Fruit fly (Drosophila melanogaster) whole organism, embryonic: ENCODE measurements around the gene Wdr59.
A peak's percentile ranks its signal among the peaks of the same experiment; 100 is the strongest.

Experiments used
- Blimp-1 ChIP-seq: fragments of 200-800 bp; sonication (Bioruptor generic); optimal IDR thresholded peaks from 3 replicates; lab custom pipeline; 2018; ENCODE audit warnings: missing biosample characterization, missing genetic modification characterization, mild to moderate bottlenecking, moderate library complexity, missing genetic modification reagents
- CG10274 ChIP-seq: fragments of 200-800 bp; sonication (Bioruptor generic); optimal IDR thresholded peaks from 3 replicates; lab custom pipeline; 2017; ENCODE audit warnings: missing biosample characterization, mild to moderate bottlenecking, missing genetic modification characterization
- CG13424 ChIP-seq: fragments of 200-800 bp; sonication (Bioruptor generic); optimal IDR thresholded peaks from 2 replicates; lab custom pipeline; 2019; ENCODE audit warnings: missing biosample characterization, mild to moderate bottlenecking, missing genetic modification characterization, moderate library complexity
- CG14667 ChIP-seq: fragments of 200-800 bp; sonication (Bioruptor generic); IDR thresholded peaks from 2 replicates; pipeline ENCODE4 v1.3.6; 2022; ENCODE audit warnings: missing biosample characterization, missing genetic modification characterization
- CG14860 ChIP-seq: fragments of 200-800 bp; sonication (Bioruptor generic); IDR thresholded peaks from 3 replicates; pipeline ENCODE4 v1.3.6; 2022; ENCODE audit warnings: missing biosample characterization, missing genetic modification characterization; ENCODE audit not compliant: partially characterized antibody
- CG15073 ChIP-seq: fragments of 200-800 bp; sonication (Bioruptor generic); optimal IDR thresholded peaks from 2 replicates; lab custom pipeline; 2016; ENCODE audit warnings: missing biosample characterization, missing genetic modification characterization
- CG15514 ChIP-seq: fragments of 200-800 bp; sonication (Bioruptor generic); optimal IDR thresholded peaks from 3 replicates; lab custom pipeline; 2017; ENCODE audit warnings: missing biosample characterization, missing genetic modification characterization, mild to moderate bottlenecking, moderate library complexity, missing genetic modification reagents
- CG16813 ChIP-seq: fragments of 200-800 bp; sonication (Bioruptor generic); IDR thresholded peaks from 3 replicates; pipeline ENCODE4 v1.3.6; 2022; ENCODE audit warnings: missing biosample characterization, missing genetic modification characterization; ENCODE audit not compliant: partially characterized antibody
- CG17568 ChIP-seq: fragments of 200-800 bp; sonication (Bioruptor generic); optimal IDR thresholded peaks from 2 replicates; lab custom pipeline; 2018; ENCODE audit warnings: missing biosample characterization, mild to moderate bottlenecking, missing genetic modification characterization, moderate library complexity
- CG18599 ChIP-seq: fragments of 200-800 bp; sonication (Bioruptor generic); optimal IDR thresholded peaks from 3 replicates; lab custom pipeline; 2017; ENCODE audit warnings: missing biosample characterization, missing genetic modification characterization, mild to moderate bottlenecking, moderate library complexity, missing genetic modification reagents
- CG3163 ChIP-seq: fragments of 200-800 bp; sonication (Bioruptor generic); optimal IDR thresholded peaks from 3 replicates; lab custom pipeline; 2016; ENCODE audit warnings: missing biosample characterization, missing genetic modification characterization
- CG6683 ChIP-seq: fragments of 200-800 bp; sonication (Bioruptor generic); optimal IDR thresholded peaks from 2 replicates; lab custom pipeline; 2017; ENCODE audit warnings: missing biosample characterization, mild to moderate bottlenecking, missing genetic modification characterization, missing genetic modification reagents
- CG7745 ChIP-seq: fragments of 200-800 bp; sonication (Bioruptor generic); optimal IDR thresholded peaks from 2 replicates; lab custom pipeline; 2018; ENCODE audit warnings: missing biosample characterization, mild to moderate bottlenecking, missing genetic modification characterization, moderate library complexity
- CG8944 ChIP-seq: fragments of 200-800 bp; sonication (Bioruptor generic); optimal IDR thresholded peaks from 3 replicates; lab custom pipeline; 2016; ENCODE audit warnings: missing biosample characterization, missing genetic modification characterization
- Chrac-16 ChIP-seq: fragments of 200-800 bp; sonication (Bioruptor generic); optimal IDR thresholded peaks from 3 replicates; lab custom pipeline; 2016; ENCODE audit warnings: missing biosample characterization, missing genetic modification characterization
- D ChIP-seq, 2 experiments: fragments of 200-800 bp in 1 of 2; fragments of >200 bp in 1 of 2; sonication (Bioruptor generic) in 1 of 2; optimal IDR thresholded peaks; 2 replicates in 1 of 2; 3 replicates in 1 of 2; lab custom pipeline; 2017; ENCODE audit warnings: mild to moderate bottlenecking in 1 of 2, missing biosample characterization in 1 of 2, missing genetic modification characterization in 1 of 2, missing genetic modification reagents in 1 of 2
- Dek ChIP-seq: fragments of 200-800 bp; sonication (Bioruptor generic); optimal IDR thresholded peaks from 3 replicates; lab custom pipeline; 2019; ENCODE audit warnings: missing biosample characterization, mild to moderate bottlenecking, missing genetic modification characterization, moderate library complexity
- Doc2 ChIP-seq: fragments of 200-800 bp; sonication (Bioruptor generic); IDR thresholded peaks from 2 replicates; pipeline ENCODE4 v1.3.6; 2022; ENCODE audit warnings: missing biosample characterization, missing genetic modification characterization
- Eip74EF ChIP-seq, 2 experiments: fragments of 200-800 bp in 1 of 2; fragments of >200 bp in 1 of 2; sonication (Bioruptor generic) in 1 of 2; optimal IDR thresholded peaks; 2 replicates each; lab custom pipeline; 2017 to 2019; ENCODE audit warnings: missing biosample characterization in 2 of 2, missing genetic modification characterization in 2 of 2, mild to moderate bottlenecking in 1 of 2, moderate library complexity in 1 of 2
- Fer3 ChIP-seq: fragments of 200-800 bp; sonication (Bioruptor generic); optimal IDR thresholded peaks from 2 replicates; lab custom pipeline; 2018; ENCODE audit warnings: missing biosample characterization, mild to moderate bottlenecking, missing genetic modification characterization, moderate library complexity
- HLH4C ChIP-seq: fragments of 200-800 bp; sonication (Bioruptor generic); IDR thresholded peaks from 3 replicates; pipeline ENCODE4 v1.3.6; 2022; ENCODE audit warnings: missing biosample characterization, missing genetic modification characterization; ENCODE audit not compliant: partially characterized antibody
- HLHmδ ChIP-seq: fragments of 200-800 bp; sonication (Bioruptor generic); optimal IDR thresholded peaks from 2 replicates; lab custom pipeline; 2018; ENCODE audit warnings: missing biosample characterization, mild to moderate bottlenecking, missing genetic modification characterization, moderate library complexity
- Hmr ChIP-seq: fragments of 200-800 bp; sonication (Bioruptor generic); optimal IDR thresholded peaks from 3 replicates; lab custom pipeline; 2017; ENCODE audit warnings: mild to moderate bottlenecking, missing biosample characterization, missing genetic modification reagents, missing genetic modification characterization
- MESR4 ChIP-seq: fragments of 200-800 bp; sonication (Bioruptor generic); optimal IDR thresholded peaks from 2 replicates; lab custom pipeline; 2018; ENCODE audit warnings: missing biosample characterization, mild to moderate bottlenecking, missing genetic modification characterization, moderate library complexity
- NC2α ChIP-seq: fragments of 200-800 bp; sonication (Bioruptor generic); optimal IDR thresholded peaks from 2 replicates; lab custom pipeline; 2016; ENCODE audit warnings: missing biosample characterization, missing genetic modification characterization
- NFAT ChIP-seq: fragments of 200-800 bp; sonication (Bioruptor generic); IDR thresholded peaks from 2 replicates; pipeline ENCODE4 v1.3.6; 2022; ENCODE audit warnings: missing biosample characterization, missing genetic modification characterization
- Oli ChIP-seq: fragments of 200-800 bp; sonication (Bioruptor generic); optimal IDR thresholded peaks from 2 replicates; lab custom pipeline; 2018; ENCODE audit warnings: missing biosample characterization, mild to moderate bottlenecking, missing genetic modification characterization, moderate library complexity
- Sry-β ChIP-seq: fragments of 200-800 bp; sonication (Bioruptor generic); optimal IDR thresholded peaks from 2 replicates; lab custom pipeline; 2018; ENCODE audit warnings: missing biosample characterization, mild to moderate bottlenecking, missing genetic modification characterization, moderate library complexity
- Usf ChIP-seq: fragments of 200-800 bp; sonication (Bioruptor generic); optimal IDR thresholded peaks from 2 replicates; lab custom pipeline; 2017; ENCODE audit warnings: missing genotype, missing biosample characterization, missing genetic modification characterization
- al ChIP-seq: fragments of 200-800 bp; sonication (Bioruptor generic); IDR thresholded peaks from 2 replicates; pipeline ENCODE4 v1.3.6; 2022; ENCODE audit warnings: missing biosample characterization, missing genetic modification characterization
- ase ChIP-seq: fragments of 200-800 bp; sonication (Bioruptor generic); IDR thresholded peaks from 3 replicates; pipeline ENCODE4 v1.3.6; 2022; ENCODE audit warnings: missing biosample characterization, missing genetic modification characterization
- btn ChIP-seq: fragments of 200-800 bp; sonication (Bioruptor generic); optimal IDR thresholded peaks from 2 replicates; lab custom pipeline; 2016; ENCODE audit warnings: missing biosample characterization, missing genetic modification characterization
- cato ChIP-seq: fragments of 200-800 bp; sonication (Bioruptor generic); optimal IDR thresholded peaks from 2 replicates; lab custom pipeline; 2016; ENCODE audit warnings: missing biosample characterization, missing genetic modification characterization, borderline replicate concordance
- esg ChIP-seq: fragments of 200-800 bp; sonication (Bioruptor generic); conservative IDR thresholded peaks from 2 replicates; pipeline ENCODE4 v1.3.6; 2022; ENCODE audit warnings: missing biosample characterization, missing genetic modification characterization
- gcm ChIP-seq: fragments of 200-800 bp; sonication (Bioruptor generic); optimal IDR thresholded peaks from 2 replicates; lab custom pipeline; 2019; ENCODE audit warnings: missing biosample characterization, mild to moderate bottlenecking, missing genetic modification characterization, moderate library complexity
- gcm2 ChIP-seq: fragments of 200-800 bp; sonication (Bioruptor generic); optimal IDR thresholded peaks from 2 replicates; lab custom pipeline; 2016; ENCODE audit warnings: missing biosample characterization, missing genetic modification characterization
- gro ChIP-seq: fragments of 200-800 bp; sonication (Bioruptor generic); optimal IDR thresholded peaks from 2 replicates; lab custom pipeline; 2016; ENCODE audit warnings: missing biosample characterization, missing genetic modification characterization
- gsb ChIP-seq: fragments of 200-800 bp; sonication (Bioruptor generic); IDR thresholded peaks from 2 replicates; pipeline ENCODE4 v1.3.6; 2022; ENCODE audit warnings: missing biosample characterization, missing genetic modification characterization
- jumu ChIP-seq: fragments of 200-800 bp; sonication (Bioruptor generic); optimal IDR thresholded peaks from 3 replicates; lab custom pipeline; 2016; ENCODE audit warnings: missing biosample characterization, missing genetic modification characterization
- maf-S ChIP-seq: fragments of 200-800 bp; sonication (Bioruptor generic); optimal IDR thresholded peaks from 2 replicates; lab custom pipeline; 2016; ENCODE audit warnings: missing biosample characterization, missing genetic modification characterization
- nau ChIP-seq: fragments of 200-800 bp; sonication (Bioruptor generic); optimal IDR thresholded peaks from 3 replicates; lab custom pipeline; 2017; ENCODE audit warnings: missing biosample characterization, mild to moderate bottlenecking, missing genetic modification characterization, missing genetic modification reagents
- pros ChIP-seq: fragments of 200-800 bp; sonication (Bioruptor generic); optimal IDR thresholded peaks from 3 replicates; lab custom pipeline; 2019; ENCODE audit warnings: missing biosample characterization, mild to moderate bottlenecking, missing genetic modification characterization, moderate library complexity
- pzg ChIP-seq: fragments of 200-800 bp; sonication (Bioruptor generic); optimal IDR thresholded peaks from 3 replicates; lab custom pipeline; 2018; ENCODE audit warnings: missing biosample characterization, mild to moderate bottlenecking, missing genetic modification characterization, moderate library complexity
- ro ChIP-seq: fragments of 200-800 bp; sonication (Bioruptor generic); IDR thresholded peaks from 2 replicates; pipeline ENCODE4 v1.3.6; 2022; ENCODE audit warnings: missing biosample characterization, missing genetic modification characterization
- sc ChIP-seq, 3 experiments: fragments of >200 bp in 2 of 3; fragments of 200-800 bp in 1 of 3; sonication (Bioruptor generic) in 1 of 3; optimal IDR thresholded peaks; 2 replicates in 2 of 3; 3 replicates in 1 of 3; lab custom pipeline; 2017; ENCODE audit warnings: mild to moderate bottlenecking in 1 of 3, missing biosample characterization in 1 of 3, missing genetic modification characterization in 1 of 3, missing genetic modification reagents in 1 of 3
- sima ChIP-seq: fragments of 200-800 bp; sonication (Bioruptor generic); optimal IDR thresholded peaks from 2 replicates; lab custom pipeline; 2016; ENCODE audit warnings: missing biosample characterization, missing genetic modification characterization
- slbo ChIP-seq: fragments of 200-800 bp; sonication (Bioruptor generic); IDR thresholded peaks from 2 replicates; pipeline ENCODE4 v1.3.6; 2022; ENCODE audit warnings: missing biosample characterization, missing genetic modification characterization

The Wdr59 gene

dm6 chr2L:11044678-11045466, 46.4 kb upstream of the Wdr59 start (continued):
- TF ChIP-seq gro (no peak), Oli (tag; lab: Kevin White, UChicago) (peak; percentile 48), Chrac-16 (peak; percentile 19), slbo (GFP tag; lab: Robert Waterston, UW) (peak; percentile 64), HLH4C (no peak), Blimp-1 (GFP tag; lab: Kevin White, UChicago) (peak; percentile 13), CG14667 (GFP tag; lab: Robert Waterston, UW) (no peak), sc (optimal IDR thresholded peaks at IDR 0.05; lab: Kevin White, UChicago) (no peak), sc (GFP tag; optimal IDR thresholded peaks at IDR 0.05; lab: Kevin White, UChicago) (no peak), ro (GFP tag; lab: Robert Waterston, UW) (no peak), Dek (peak; percentile 13), Usf (GFP tag; lab: Kevin White, UChicago) (no peak), gcm2 (GFP tag; lab: Kevin White, UChicago) (no peak), btn (no peak), CG6683 (GFP tag; lab: Kevin White, UChicago) (peak; percentile 22), CG16813 (GFP tag; lab: Robert Waterston, UW) (no peak), gcm (peak; percentile 16), Hmr (GFP tag; lab: Kevin White, UChicago) (peak; percentile 74), MESR4 (GFP tag; lab: Kevin White, UChicago) (no peak), D (optimal IDR thresholded peaks at IDR 0.05; lab: Kevin White, UChicago) (no peak), D (GFP tag; optimal IDR thresholded peaks at IDR 0.05; lab: Kevin White, UChicago) (no peak), Eip74EF (GFP tag; optimal IDR thresholded peaks at IDR 0.05; lab: Kevin White, UChicago) (no peak), CG10274 (GFP tag; lab: Kevin White, UChicago) (peak; percentile 23), nau (GFP tag; lab: Kevin White, UChicago) (peak; percentile 72), Fer3 (tag; lab: Kevin White, UChicago) (peak; percentile 21), maf-S (GFP tag; lab: Kevin White, UChicago) (peak; percentile 10), NC2α (GFP tag; lab: Kevin White, UChicago) (no peak), al (0 out of 2 replicates have a peak, but pooled peaks have one; percentile 18), CG15073 (GFP tag; lab: Kevin White, UChicago) (no peak), ase (no peak), Doc2 (GFP tag; lab: Robert Waterston, UW) (no peak), sima (no peak), CG17568 (GFP tag; lab: Kevin White, UChicago) (peak; percentile 69), CG3163 (GFP tag; lab: Kevin White, UChicago) (peak; percentile 87), Sry-β (GFP tag; lab: Kevin White, UChicago) (no peak), CG13424 (tag; lab: Kevin White, UChicago) (peak; percentile 30), cato (GFP tag; lab: Kevin White, UChicago) (no peak), HLHmδ (GFP tag; lab: Kevin White, UChicago) (peak; percentile 19), pzg (GFP tag; lab: Kevin White, UChicago) (no peak), esg (GFP tag; lab: Robert Waterston, UW) (no peak), CG7745 (tag; lab: Kevin White, UChicago) (no peak), jumu (no peak), CG8944 (GFP tag; lab: Kevin White, UChicago) (no peak), CG15514 (GFP tag; lab: Kevin White, UChicago) (peak; percentile 41), gsb (GFP tag; lab: Robert Waterston, UW) (no peak), NFAT (GFP tag; lab: Robert Waterston, UW) (no peak), pros (GFP tag; lab: Kevin White, UChicago) (no peak), CG18599 (GFP tag; lab: Kevin White, UChicago) (peak; percentile 57), CG14860 (GFP tag; lab: Robert Waterston, UW) (no peak)
